Worm (Caenorhabditis elegans): ENCODE results near the gene sre-31.

The sre-31 gene

ce11 chrII:12420486-12420885 lies 11.9 kb upstream of the sre-31 start, which contains the start of gene sre-26:
sre-26 (minus strand) TSS chrII:12420586.
- TF ChIP-seq pes-1 (GFP tag; IDR thresholded peaks at IDR 0.05): no peak
- no peak for TF ChIP-seq tra-4 (tag; optimal IDR thresholded peaks at IDR 0.05)
- TF ChIP-seq tbx-11 (GFP tag; IDR thresholded peaks at IDR 0.05): no peak

- TF ChIP-seq sea-1 (GFP tag; conservative IDR thresholded peaks at IDR 0.05) (no peak), B0310.2 (tag; optimal IDR thresholded peaks at IDR 0.05) (no peak)
Observed at ce11 chrII:12417996-12418395, 9.4 kb upstream of the sre-31 start.

- TF ChIP-seq F13C5.2 (tag; optimal IDR thresholded peaks at IDR 0.05): no peak
- no peak for TF ChIP-seq pes-1 (GFP tag; IDR thresholded peaks at IDR 0.05)
- no peak for TF ChIP-seq hmbx-1 (tag; optimal IDR thresholded peaks at IDR 0.05)
- no peak for TF ChIP-seq B0310.2 (tag; optimal IDR thresholded peaks at IDR 0.05)
- TF ChIP-seq hnd-1 (tag; optimal IDR thresholded peaks at IDR 0.05): no peak
- no peak for TF ChIP-seq tra-4 (tag; optimal IDR thresholded peaks at IDR 0.05)
- TF ChIP-seq sea-1 (GFP tag; conservative IDR thresholded peaks at IDR 0.05): no peak
- TF ChIP-seq tbx-11 (GFP tag; IDR thresholded peaks at IDR 0.05): no peak
- no peak for TF ChIP-seq ceh-36 (tag; optimal IDR thresholded peaks at IDR 0.05)
- TF ChIP-seq ets-7 (tag; optimal IDR thresholded peaks at IDR 0.05): no peak
- TF ChIP-seq ama-1 (optimal IDR thresholded peaks at IDR 0.05): no peak
- TF ChIP-seq ceh-13 (GFP tag; optimal IDR thresholded peaks at IDR 0.05): no peak
Observed at ce11 chrII:12417514-12417913, 8.9 kb upstream of the sre-31 start, which contains the start of gene sre-27. sre-27 (minus strand) TSS chrII:12417614.

ce11 chrII:12414805-12415204 lies 6.2 kb upstream of the sre-31 start, which contains the start of gene Y57A10C.11:
Y57A10C.11 (minus strand) TSS chrII:12414905.
- no peak for TF ChIP-seq tra-4 (tag; optimal IDR thresholded peaks at IDR 0.05)
- TF ChIP-seq hmbx-1 (tag; optimal IDR thresholded peaks at IDR 0.05): no peak
- no peak for TF ChIP-seq sea-1 (GFP tag; conservative IDR thresholded peaks at IDR 0.05)
- TF ChIP-seq tbx-37 (GFP tag; conservative IDR thresholded peaks at IDR 0.05): no peak
- TF ChIP-seq scrt-1 (GFP tag; IDR thresholded peaks at IDR 0.05): no peak

ce11 chrII:12412417-12412816 lies 3.8 kb upstream of the sre-31 start, which contains the start of gene Y57A10C.1:
Y57A10C.1 (minus strand) TSS chrII:12412517.
- TF ChIP-seq tbx-37 (GFP tag; conservative IDR thresholded peaks at IDR 0.05) (no peak), sea-1 (GFP tag; conservative IDR thresholded peaks at IDR 0.05) (no peak), tbx-11 (GFP tag; IDR thresholded peaks at IDR 0.05) (no peak), pes-1 (GFP tag; IDR thresholded peaks at IDR 0.05) (no peak), aly-1 (tag; optimal IDR thresholded peaks at IDR 0.05) (no peak), ets-7 (tag; optimal IDR thresholded peaks at IDR 0.05) (no peak), ceh-36 (tag; optimal IDR thresholded peaks at IDR 0.05) (no peak), ama-1 (optimal IDR thresholded peaks at IDR 0.05) (no peak), hmg-4 (GFP tag; optimal IDR thresholded peaks at IDR 0.05) (no peak), scrt-1 (GFP tag; IDR thresholded peaks at IDR 0.05) (no peak), hnd-1 (tag; optimal IDR thresholded peaks at IDR 0.05) (no peak), ceh-13 (GFP tag; optimal IDR thresholded peaks at IDR 0.05) (no peak), tra-4 (tag; optimal IDR thresholded peaks at IDR 0.05) (no peak), flt-1 (GFP tag; IDR thresholded peaks at IDR 0.05) (no peak), B0310.2 (tag; optimal IDR thresholded peaks at IDR 0.05) (no peak), hmbx-1 (tag; optimal IDR thresholded peaks at IDR 0.05) (no peak), F13C5.2 (tag; optimal IDR thresholded peaks at IDR 0.05) (no peak)

ce11 chrII:12410107-12410506 lies 1.5 kb upstream of the sre-31 start, which contains the start of gene F57G9.3:
F57G9.3 (minus strand) TSS chrII:12410207.
- TF ChIP-seq ama-1 (optimal IDR thresholded peaks at IDR 0.05): no peak
- no peak for TF ChIP-seq F13C5.2 (tag; optimal IDR thresholded peaks at IDR 0.05)
- TF ChIP-seq ets-7 (tag; optimal IDR thresholded peaks at IDR 0.05): no peak
- no peak for TF ChIP-seq B0310.2 (tag; optimal IDR thresholded peaks at IDR 0.05)
- TF ChIP-seq hnd-1 (tag; optimal IDR thresholded peaks at IDR 0.05): no peak
- TF ChIP-seq aly-1 (tag; optimal IDR thresholded peaks at IDR 0.05): no peak
- TF ChIP-seq sea-1 (GFP tag; conservative IDR thresholded peaks at IDR 0.05): no peak
- TF ChIP-seq pes-1 (GFP tag; IDR thresholded peaks at IDR 0.05): no peak
- TF ChIP-seq tbx-37 (GFP tag; conservative IDR thresholded peaks at IDR 0.05): no peak
- TF ChIP-seq hmg-4 (GFP tag; optimal IDR thresholded peaks at IDR 0.05): no peak
- no peak for TF ChIP-seq tbx-11 (GFP tag; IDR thresholded peaks at IDR 0.05)
- TF ChIP-seq ceh-36 (tag; optimal IDR thresholded peaks at IDR 0.05): no peak
- TF ChIP-seq flt-1 (GFP tag; IDR thresholded peaks at IDR 0.05): no peak

ce11 chrII:12406394-12406793 lies 2.2 kb downstream of the sre-31 start, which contains the start of gene sre-30:
sre-30 (minus strand) TSS chrII:12406494.
- TF ChIP-seq hmbx-1 (tag; optimal IDR thresholded peaks at IDR 0.05) (no peak), B0310.2 (tag; optimal IDR thresholded peaks at IDR 0.05) (no peak), ceh-13 (GFP tag; optimal IDR thresholded peaks at IDR 0.05) (no peak), flt-1 (GFP tag; IDR thresholded peaks at IDR 0.05) (no peak), hnd-1 (tag; optimal IDR thresholded peaks at IDR 0.05) (no peak), pes-1 (GFP tag; IDR thresholded peaks at IDR 0.05) (no peak), hmg-4 (GFP tag; optimal IDR thresholded peaks at IDR 0.05) (no peak), tbx-11 (GFP tag; IDR thresholded peaks at IDR 0.05) (no peak), sea-1 (GFP tag; conservative IDR thresholded peaks at IDR 0.05) (no peak), ceh-36 (tag; optimal IDR thresholded peaks at IDR 0.05) (no peak), ets-7 (tag; optimal IDR thresholded peaks at IDR 0.05) (no peak)

- TF ChIP-seq tra-4 (tag; optimal IDR thresholded peaks at IDR 0.05) (no peak), flt-1 (GFP tag; IDR thresholded peaks at IDR 0.05) (no peak), aly-1 (tag; optimal IDR thresholded peaks at IDR 0.05) (no peak), ceh-13 (GFP tag; optimal IDR thresholded peaks at IDR 0.05) (no peak), hmbx-1 (tag; optimal IDR thresholded peaks at IDR 0.05) (no peak), ceh-36 (tag; optimal IDR thresholded peaks at IDR 0.05) (no peak), sea-1 (GFP tag; conservative IDR thresholded peaks at IDR 0.05) (no peak), F13C5.2 (tag; optimal IDR thresholded peaks at IDR 0.05) (no peak), B0310.2 (tag; optimal IDR thresholded peaks at IDR 0.05) (no peak), ets-7 (tag; optimal IDR thresholded peaks at IDR 0.05) (no peak), hmg-4 (GFP tag; optimal IDR thresholded peaks at IDR 0.05) (no peak), scrt-1 (GFP tag; IDR thresholded peaks at IDR 0.05) (no peak), tbx-37 (GFP tag; conservative IDR thresholded peaks at IDR 0.05) (no peak), pes-1 (GFP tag; IDR thresholded peaks at IDR 0.05) (no peak), ama-1 (optimal IDR thresholded peaks at IDR 0.05) (no peak), hnd-1 (tag; optimal IDR thresholded peaks at IDR 0.05) (no peak), tbx-11 (GFP tag; IDR thresholded peaks at IDR 0.05) (no peak)
Observed at ce11 chrII:12401791-12402190, 6.8 kb downstream of the sre-31 start, which contains the start of gene sre-29. sre-29 (minus strand) TSS chrII:12401891.

All from whole organism, early embryonic.